Worm (Caenorhabditis elegans) whole organism, mixed stage, embryonic: Measurements from ENCODE around the gene T24E12.13.
"Not testable (repeated sequence)": the region's sequence is repeated elsewhere in the genome, so short reads cannot be mapped to it uniquely, and the experiment has no call there.

Experiments
- M03D4.4 ChIP-seq: sonication (generic microtip); optimal IDR thresholded peaks from 2 replicates; lab custom pipeline; 2017; ENCODE audit warnings: mild to moderate bottlenecking, missing genetic modification characterization, missing compliant biosample characterization
- bed-3 ChIP-seq: fragments of 200-800 bp; sonication (Bioruptor generic); optimal IDR thresholded peaks from 3 replicates; lab custom pipeline; 2018; ENCODE audit warnings: mild to moderate bottlenecking, missing genetic modification characterization, moderate library complexity, missing compliant biosample characterization
- blmp-1 ChIP-seq: fragments of 150-350 bp; optimal IDR thresholded peaks from 2 replicates; lab custom pipeline; 2014; ENCODE audit warnings: missing biosample characterization, missing genetic modification characterization
- ceh-39 ChIP-seq: fragments of 150-350 bp; optimal IDR thresholded peaks from 2 replicates; lab custom pipeline; 2014; ENCODE audit warnings: missing biosample characterization, missing genetic modification characterization
- ceh-43 ChIP-seq: fragments of 200-800 bp; sonication (Bioruptor generic); optimal IDR thresholded peaks from 2 replicates; lab custom pipeline; 2018; ENCODE audit warnings: mild to moderate bottlenecking, missing genetic modification characterization, moderate library complexity, missing compliant biosample characterization
- ceh-83 ChIP-seq: fragments of 200-800 bp; sonication (Bioruptor generic); optimal IDR thresholded peaks from 2 replicates; lab custom pipeline; 2018; ENCODE audit warnings: mild to moderate bottlenecking, missing genetic modification characterization, missing compliant biosample characterization
- ces-1 ChIP-seq: fragments of 150-350 bp; optimal IDR thresholded peaks from 2 replicates; lab custom pipeline; 2014; ENCODE audit warnings: missing biosample characterization, missing genetic modification reagents, missing genetic modification characterization
- drap-1 ChIP-seq: fragments of 200-800 bp; sonication (Bioruptor generic); optimal IDR thresholded peaks from 3 replicates; lab custom pipeline; 2018; ENCODE audit warnings: mild to moderate bottlenecking, missing genetic modification characterization, missing compliant biosample characterization
- elt-3 ChIP-seq: fragments of 150-350 bp; optimal IDR thresholded peaks from 2 replicates; lab custom pipeline; 2014; ENCODE audit warnings: missing biosample characterization, missing genetic modification characterization
- flh-1 ChIP-seq: fragments of 200-800 bp; sonication (Bioruptor generic); optimal IDR thresholded peaks from 2 replicates; lab custom pipeline; 2018; ENCODE audit warnings: mild to moderate bottlenecking, missing genetic modification characterization, moderate library complexity, missing compliant biosample characterization
- ham-2 ChIP-seq: fragments of 200-800 bp; sonication (Bioruptor generic); optimal IDR thresholded peaks from 2 replicates; lab custom pipeline; 2018; ENCODE audit warnings: mild to moderate bottlenecking, missing genetic modification characterization, missing compliant biosample characterization
- lin-13 ChIP-seq: fragments of 150-350 bp; optimal IDR thresholded peaks from 2 replicates; lab custom pipeline; 2014; ENCODE audit warnings: missing biosample characterization, missing genetic modification characterization
- lin-32 ChIP-seq: fragments of 200-800 bp; sonication (Bioruptor generic); optimal IDR thresholded peaks from 2 replicates; lab custom pipeline; 2018; ENCODE audit warnings: mild to moderate bottlenecking, missing genetic modification characterization, missing compliant biosample characterization
- lsy-2 ChIP-seq: fragments of 150-350 bp; optimal IDR thresholded peaks from 2 replicates; lab custom pipeline; 2014; ENCODE audit warnings: missing biosample characterization, missing genetic modification characterization
- mab-5 ChIP-seq: fragments of 150-350 bp; optimal IDR thresholded peaks from 2 replicates; lab custom pipeline; 2014; ENCODE audit warnings: missing biosample characterization, missing genetic modification characterization
- mep-1 ChIP-seq: fragments of 150-350 bp; optimal IDR thresholded peaks from 2 replicates; lab custom pipeline; 2017; ENCODE audit warnings: missing biosample characterization, missing genetic modification reagents, missing genetic modification characterization, inconsistent platforms
- mls-2 ChIP-seq: sonication (generic microtip); optimal IDR thresholded peaks from 2 replicates; lab custom pipeline; 2016; ENCODE audit warnings: mild to moderate bottlenecking, missing genetic modification characterization, moderate library complexity, missing compliant biosample characterization
- nhr-12 ChIP-seq: fragments of 150-350 bp; optimal IDR thresholded peaks from 2 replicates; lab custom pipeline; 2014; ENCODE audit warnings: missing biosample characterization, missing genetic modification characterization
- nhr-2 ChIP-seq: fragments of 150-350 bp; optimal IDR thresholded peaks from 2 replicates; lab custom pipeline; 2014; ENCODE audit warnings: missing biosample characterization, missing genetic modification characterization
- nhr-28 ChIP-seq: fragments of 150-350 bp; optimal IDR thresholded peaks from 2 replicates; lab custom pipeline; 2014; ENCODE audit warnings: missing biosample characterization, missing genetic modification characterization
- pha-4 ChIP-seq: fragments of 150-350 bp; optimal IDR thresholded peaks from 2 replicates; lab custom pipeline; 2018; ENCODE audit warnings: missing biosample characterization, missing genetic modification reagents, missing genetic modification characterization
- sem-2 ChIP-seq: fragments of 200-800 bp; sonication (Bioruptor generic); optimal IDR thresholded peaks from 2 replicates; lab custom pipeline; 2018; ENCODE audit warnings: mild to moderate bottlenecking, missing genetic modification characterization, missing compliant biosample characterization
- snpc-4 ChIP-seq: fragments of 150-350 bp; optimal IDR thresholded peaks from 2 replicates; lab custom pipeline; 2014; ENCODE audit warnings: missing biosample characterization, missing genetic modification characterization
- sptf-1 ChIP-seq: sonication (generic microtip); optimal IDR thresholded peaks from 2 replicates; lab custom pipeline; 2017; ENCODE audit warnings: mild to moderate bottlenecking, missing genetic modification characterization, moderate library complexity, missing compliant biosample characterization
- unc-39 ChIP-seq: fragments of 150-350 bp; optimal IDR thresholded peaks from 2 replicates; lab custom pipeline; 2014; ENCODE audit warnings: missing biosample characterization, missing genetic modification characterization
- unc-62 ChIP-seq: fragments of 150-350 bp; optimal IDR thresholded peaks from 2 replicates; lab custom pipeline; 2014; ENCODE audit warnings: missing biosample characterization, missing genetic modification reagents, missing genetic modification characterization
- zip-8 ChIP-seq: fragments of 150-350 bp; optimal IDR thresholded peaks from 2 replicates; lab custom pipeline; 2014; ENCODE audit warnings: missing biosample characterization, missing genetic modification characterization
- ztf-11 ChIP-seq: fragments of 150-350 bp; optimal IDR thresholded peaks from 2 replicates; lab custom pipeline; 2014; ENCODE audit warnings: missing biosample characterization, missing genetic modification characterization

Gene T24E12.13

DNA sequence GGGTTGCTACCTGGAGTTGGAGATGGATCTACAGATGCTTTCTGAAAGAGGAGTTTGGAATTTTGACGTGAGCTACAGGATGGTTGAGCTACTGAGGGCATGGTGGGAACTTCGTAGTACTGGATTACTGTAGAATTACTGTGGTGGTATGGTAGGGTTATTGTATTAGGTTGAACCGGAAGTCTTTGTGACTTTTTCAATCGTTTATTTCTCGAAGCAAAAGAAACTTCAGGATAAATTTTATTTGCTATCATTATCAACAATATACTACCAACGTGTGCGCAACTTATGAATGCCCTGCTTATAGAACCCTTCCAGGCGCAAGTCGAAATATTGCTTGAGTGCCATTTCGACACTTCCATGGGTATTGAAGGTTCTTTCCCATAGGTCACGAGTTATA is 25.7 kb upstream of the T24E12.13 start, which contains the start of gene T24E12.6:
TSS of gene T24E12.6 (minus strand) at position 101 of the 400 bp plus-strand sequence.
- not testable (repeated sequence) for TF ChIP-seq blmp-1, sptf-1, nhr-2 (tag; lab: Kevin White, UChicago)

ce11 chrII:3764486-3764885 is 22.8 kb upstream of the T24E12.13 start, which contains the start of gene srx-112:
TSS of gene srx-112 (minus strand) at chrII:3764586.
- TF ChIP-seq drap-1 (GFP tag; lab: Kevin White, UChicago) (no peak), ces-1 (GFP tag; lab: Kevin White, UChicago) (no peak), bed-3 (GFP tag; lab: Kevin White, UChicago) (no peak), M03D4.4 (tag; lab: Kevin White, UChicago) (no peak)

DNA sequence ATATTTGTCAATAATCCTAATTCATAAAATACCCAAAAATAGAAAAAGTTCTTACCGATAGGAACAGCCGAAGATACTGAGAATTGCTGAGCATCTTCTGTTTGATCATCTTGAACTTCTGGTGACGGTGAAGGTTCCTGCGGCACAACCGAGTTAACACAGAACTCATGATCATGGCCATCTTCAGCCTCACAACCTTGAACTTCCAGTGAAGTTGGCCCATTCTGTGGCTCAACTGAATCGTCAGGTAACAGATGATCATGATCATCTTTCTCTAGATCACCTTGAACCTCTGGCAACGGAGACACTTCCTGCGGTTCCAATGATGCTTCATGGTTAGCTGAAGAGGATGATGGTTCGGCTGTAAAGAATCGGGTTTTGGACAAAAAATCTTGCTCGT is 15.6 kb upstream of the T24E12.13 start:
- TF ChIP-seq unc-39 (tag; lab: Kevin White, UChicago) = no peak
- TF ChIP-seq ceh-43 (GFP tag; lab: Kevin White, UChicago) = no peak
- no peak for TF ChIP-seq unc-62 (GFP tag; lab: Kevin White, UChicago)
- no peak for TF ChIP-seq sem-2 (GFP tag; lab: Kevin White, UChicago)
- TF ChIP-seq snpc-4 (tag; lab: Kevin White, UChicago) = no peak
- TF ChIP-seq ces-1 (GFP tag; lab: Kevin White, UChicago) = no peak

- TF ChIP-seq mls-2 (no peak), unc-39 (tag; lab: Kevin White, UChicago) (no peak), lsy-2 (tag; lab: Kevin White, UChicago) (no peak), lin-13 (tag; lab: Kevin White, UChicago) (no peak), nhr-12 (tag; lab: Kevin White, UChicago) (no peak), ztf-11 (no peak), ces-1 (GFP tag; lab: Kevin White, UChicago) (no peak), flh-1 (GFP tag; lab: Kevin White, UChicago) (no peak), pha-4 (tag; lab: Kevin White, UChicago) (no peak), nhr-2 (tag; lab: Kevin White, UChicago) (no peak), sptf-1 (tag; lab: Kevin White, UChicago) (no peak), elt-3 (tag; lab: Kevin White, UChicago) (no peak), nhr-28 (tag; lab: Kevin White, UChicago) (no peak)
Observed at ce11 chrII:3773130-3773529, 14.1 kb upstream of the T24E12.13 start, which contains the start of gene T24E12.10. TSS of gene T24E12.10 (minus strand) at chrII:3773230.

DNA sequence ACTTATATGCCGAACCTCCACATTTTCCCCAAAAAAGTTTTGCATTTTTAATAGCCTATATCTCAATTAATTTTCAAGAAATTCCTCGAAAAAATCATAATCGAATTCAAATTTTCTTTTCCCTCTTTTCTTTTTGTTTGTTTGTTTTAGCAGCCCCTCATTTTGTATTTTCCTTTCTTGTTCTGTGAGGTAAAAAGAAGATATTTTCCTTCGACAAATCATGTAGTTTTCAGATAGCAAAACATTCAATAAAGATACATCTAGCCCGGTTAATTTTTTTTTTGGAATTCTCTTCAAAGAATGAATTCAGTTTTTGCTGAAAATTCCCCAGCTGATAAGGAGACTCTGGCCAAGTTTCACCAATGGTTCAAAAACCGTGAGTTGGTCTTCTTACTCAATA is 11.5 kb upstream of the T24E12.13 start, which contains the start of gene T24E12.3:
TSS of gene T24E12.3 (plus strand) at position 301 of the 400 bp plus-strand sequence.
- no peak for TF ChIP-seq lin-13 (tag; lab: Kevin White, UChicago)
- no peak for TF ChIP-seq ceh-39 (tag; lab: Kevin White, UChicago)
- no peak for TF ChIP-seq snpc-4 (tag; lab: Kevin White, UChicago)
- TF ChIP-seq pha-4 (tag; lab: Kevin White, UChicago) = no peak
- no peak for TF ChIP-seq ceh-83
- TF ChIP-seq lsy-2 (tag; lab: Kevin White, UChicago) = no peak
- TF ChIP-seq unc-62 (GFP tag; lab: Kevin White, UChicago) = no peak
- TF ChIP-seq ceh-43 (GFP tag; lab: Kevin White, UChicago) = no peak
- no peak for TF ChIP-seq elt-3 (tag; lab: Kevin White, UChicago)
- TF ChIP-seq zip-8 (tag; lab: Kevin White, UChicago) = no peak
- TF ChIP-seq sem-2 (GFP tag; lab: Kevin White, UChicago) = no peak
- TF ChIP-seq mep-1 (tag; lab: Kevin White, UChicago) = no peak
- no peak for TF ChIP-seq mls-2
- no peak for TF ChIP-seq bed-3 (GFP tag; lab: Kevin White, UChicago)
- TF ChIP-seq ham-2 (GFP tag; lab: Kevin White, UChicago) = no peak
- no peak for TF ChIP-seq unc-39 (tag; lab: Kevin White, UChicago)
- no peak for TF ChIP-seq drap-1 (GFP tag; lab: Kevin White, UChicago)
- TF ChIP-seq flh-1 (GFP tag; lab: Kevin White, UChicago) = no peak
- TF ChIP-seq mab-5 (tag; lab: Kevin White, UChicago) = no peak
- TF ChIP-seq lin-32 (GFP tag; lab: Kevin White, UChicago) = no peak

DNA sequence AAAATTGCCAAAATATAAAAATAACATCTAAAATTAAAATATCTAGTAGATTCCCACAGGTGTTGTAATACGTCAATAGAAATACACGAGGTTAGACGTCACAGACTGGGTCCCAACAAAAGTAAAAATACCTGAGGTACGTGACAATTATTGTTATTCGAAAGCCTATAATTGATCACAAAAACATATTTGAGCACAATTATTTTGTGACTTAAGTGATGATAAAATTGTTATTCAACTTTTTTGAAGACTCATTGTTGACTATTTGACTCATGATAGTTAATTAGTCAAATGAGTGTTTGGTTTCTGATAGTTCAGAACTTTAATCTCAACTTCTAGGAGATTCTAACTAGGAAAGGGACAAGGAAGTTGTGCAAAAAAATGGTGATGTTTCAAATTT is 9.4 kb upstream of the T24E12.13 start:
- no peak for TF ChIP-seq pha-4 (tag; lab: Kevin White, UChicago)
- TF ChIP-seq ham-2 (GFP tag; lab: Kevin White, UChicago) = no peak
